Fruit fly (Drosophila melanogaster) whole organism, embryonic: ENCODE results near the gene mmy.
A peak's percentile ranks its signal among the peaks of the same experiment; 100 is the strongest.

ENCODE experiments used
- Abd-B ChIP-seq: fragments of 200-800 bp; sonication (Bioruptor generic); optimal IDR thresholded peaks from 2 replicates; lab custom pipeline; 2018; ENCODE audit warnings: missing biosample characterization, mild to moderate bottlenecking, missing genetic modification characterization, moderate library complexity
- Blimp-1 ChIP-seq: fragments of 200-800 bp; sonication (Bioruptor generic); optimal IDR thresholded peaks from 3 replicates; lab custom pipeline; 2018; ENCODE audit warnings: missing biosample characterization, missing genetic modification characterization, mild to moderate bottlenecking, moderate library complexity, missing genetic modification reagents
- CG10147 ChIP-seq: fragments of 200-800 bp; sonication (Bioruptor generic); optimal IDR thresholded peaks from 2 replicates; lab custom pipeline; 2019; ENCODE audit warnings: missing biosample characterization, mild to moderate bottlenecking, missing genetic modification characterization, moderate library complexity
- CG10565 ChIP-seq: fragments of 200-800 bp; sonication (Bioruptor generic); optimal IDR thresholded peaks from 3 replicates; lab custom pipeline; 2016; ENCODE audit warnings: missing biosample characterization, mild to moderate bottlenecking, missing genetic modification characterization
- CG12155 ChIP-seq: fragments of 200-800 bp; sonication (Bioruptor generic); optimal IDR thresholded peaks from 3 replicates; lab custom pipeline; 2016; ENCODE audit warnings: missing biosample characterization, missing genetic modification characterization
- CG12219 ChIP-seq: fragments of 200-800 bp; sonication (Bioruptor generic); optimal IDR thresholded peaks from 3 replicates; lab custom pipeline; 2018; ENCODE audit warnings: missing biosample characterization, mild to moderate bottlenecking, missing genetic modification characterization
- CG12744 ChIP-seq: fragments of 200-800 bp; sonication (Bioruptor generic); optimal IDR thresholded peaks from 2 replicates; lab custom pipeline; 2016; ENCODE audit warnings: missing biosample characterization, missing genetic modification characterization
- CG14441 ChIP-seq: fragments of 200-800 bp; sonication (Bioruptor generic); IDR thresholded peaks from 2 replicates; pipeline ENCODE4 v1.3.6; 2022; ENCODE audit warnings: missing biosample characterization, missing genetic modification characterization
- CG14667 ChIP-seq: fragments of 200-800 bp; sonication (Bioruptor generic); IDR thresholded peaks from 2 replicates; pipeline ENCODE4 v1.3.6; 2022; ENCODE audit warnings: missing biosample characterization, missing genetic modification characterization
- CG17328 ChIP-seq: fragments of 200-800 bp; sonication (Bioruptor generic); IDR thresholded peaks from 2 replicates; pipeline ENCODE4 v1.3.6; 2022; ENCODE audit warnings: missing biosample characterization, missing genetic modification characterization
- CG2199 ChIP-seq: fragments of 200-800 bp; sonication (Bioruptor generic); IDR thresholded peaks from 3 replicates; pipeline ENCODE4 v1.3.6; 2022; ENCODE audit warnings: missing biosample characterization, missing genetic modification characterization
- CG2889 ChIP-seq: fragments of 200-800 bp; sonication (Bioruptor generic); IDR thresholded peaks from 3 replicates; pipeline ENCODE4 v1.3.6; 2022; ENCODE audit warnings: missing biosample characterization, missing genetic modification characterization
- CG32772 ChIP-seq: fragments of 200-800 bp; sonication (Bioruptor generic); IDR thresholded peaks from 2 replicates; pipeline ENCODE4 v1.3.6; 2022; ENCODE audit warnings: missing biosample characterization, missing genetic modification characterization
- CG34376 ChIP-seq: fragments of 200-800 bp; sonication (Bioruptor generic); optimal IDR thresholded peaks from 2 replicates; lab custom pipeline; 2018; ENCODE audit warnings: missing biosample characterization, mild to moderate bottlenecking, missing genetic modification characterization
- CG4360 ChIP-seq: fragments of 200-800 bp; sonication (Bioruptor generic); IDR thresholded peaks from 2 replicates; pipeline ENCODE4 v1.3.6; 2022; ENCODE audit warnings: missing biosample characterization, missing genetic modification characterization
- CG4730 ChIP-seq: fragments of 200-800 bp; sonication (Bioruptor generic); IDR thresholded peaks from 2 replicates; pipeline ENCODE4 v1.3.6; 2022; ENCODE audit warnings: missing biosample characterization, missing genetic modification characterization
- CG4820 ChIP-seq: fragments of 200-800 bp; sonication (Bioruptor generic); optimal IDR thresholded peaks from 3 replicates; lab custom pipeline; 2016; ENCODE audit warnings: missing biosample characterization, missing genetic modification characterization
- CG6791 ChIP-seq: fragments of 200-800 bp; sonication (Bioruptor generic); IDR thresholded peaks from 3 replicates; pipeline ENCODE4 v1.3.6; 2022; ENCODE audit warnings: missing biosample characterization, missing genetic modification characterization; ENCODE audit not compliant: partially characterized antibody
- CG7372 ChIP-seq: fragments of 200-800 bp; sonication (Bioruptor generic); IDR thresholded peaks from 2 replicates; pipeline ENCODE4 v1.3.6; 2022; ENCODE audit warnings: missing biosample characterization, missing genetic modification characterization
- CG8290 ChIP-seq, 3 experiments: fragments of 200-800 bp; sonication (Bioruptor generic); optimal IDR thresholded peaks; 2 replicates each; lab custom pipeline; 2016 to 2019; ENCODE audit warnings: missing biosample characterization in 3 of 3, missing genetic modification characterization in 3 of 3, mild to moderate bottlenecking in 2 of 3, moderate library complexity in 1 of 3
- CG9609 ChIP-seq: fragments of 200-800 bp; sonication (Bioruptor generic); optimal IDR thresholded peaks from 3 replicates; lab custom pipeline; 2016; ENCODE audit warnings: missing biosample characterization, missing genetic modification characterization
- CG9727 ChIP-seq: fragments of 200-800 bp; sonication (Bioruptor generic); optimal IDR thresholded peaks from 3 replicates; lab custom pipeline; 2017; ENCODE audit warnings: missing biosample characterization, mild to moderate bottlenecking, missing genetic modification characterization
- Dll ChIP-seq: fragments of 200-800 bp; sonication (Bioruptor generic); IDR thresholded peaks from 4 replicates; pipeline ENCODE4 v1.3.6; 2022; ENCODE audit warnings: missing biosample characterization, missing genetic modification characterization; ENCODE audit not compliant: partially characterized antibody
- Doc3 ChIP-seq: fragments of 200-800 bp; sonication (Bioruptor generic); IDR thresholded peaks from 3 replicates; pipeline ENCODE4 v1.3.6; 2022; ENCODE audit warnings: missing biosample characterization, missing genetic modification characterization; ENCODE audit not compliant: partially characterized antibody
- Fer2 ChIP-seq: fragments of 200-800 bp; sonication (Bioruptor generic); optimal IDR thresholded peaks from 2 replicates; lab custom pipeline; 2018; ENCODE audit warnings: missing biosample characterization, mild to moderate bottlenecking, missing genetic modification characterization, moderate library complexity
- Med ChIP-seq: fragments of 200-800 bp; sonication (Bioruptor generic); peaks from one replicate; lab custom pipeline; 2016; ENCODE audit warnings: missing biosample characterization, missing genetic modification characterization, mild to moderate bottlenecking, inconsistent platforms, moderate library complexity
- Sry-β ChIP-seq: fragments of 200-800 bp; sonication (Bioruptor generic); optimal IDR thresholded peaks from 2 replicates; lab custom pipeline; 2018; ENCODE audit warnings: missing biosample characterization, mild to moderate bottlenecking, missing genetic modification characterization, moderate library complexity
- Ssrp ChIP-seq: fragments of 200-800 bp; sonication (Bioruptor generic); optimal IDR thresholded peaks from 2 replicates; lab custom pipeline; 2018; ENCODE audit warnings: missing biosample characterization, mild to moderate bottlenecking, missing genetic modification characterization, moderate library complexity
- Tbp ChIP-seq: fragments of >200 bp; optimal IDR thresholded peaks from 2 replicates; lab custom pipeline; 2018; ENCODE audit warnings: missing biosample characterization, missing genetic modification characterization
- Usf ChIP-seq: fragments of 200-800 bp; sonication (Bioruptor generic); optimal IDR thresholded peaks from 2 replicates; lab custom pipeline; 2017; ENCODE audit warnings: missing genotype, missing biosample characterization, missing genetic modification characterization
- bsh ChIP-seq, 2 experiments: fragments of 200-800 bp; sonication (Bioruptor generic); optimal IDR thresholded peaks; 2 replicates each; lab custom pipeline; 2017 to 2018; ENCODE audit warnings: mild to moderate bottlenecking in 2 of 2, missing biosample characterization in 2 of 2, missing genetic modification characterization in 2 of 2, moderate library complexity in 1 of 2
- corto ChIP-seq: fragments of 200-800 bp; sonication (Bioruptor generic); optimal IDR thresholded peaks from 2 replicates; lab custom pipeline; 2016; ENCODE audit warnings: missing biosample characterization, mild to moderate bottlenecking, missing genetic modification characterization, moderate library complexity
- croc ChIP-seq: fragments of 200-800 bp; sonication (Bioruptor generic); conservative IDR thresholded peaks from 3 replicates; pipeline ENCODE4 v1.3.6; 2022; ENCODE audit warnings: missing biosample characterization, missing genetic modification characterization
- dimm ChIP-seq: fragments of 200-800 bp; sonication (Bioruptor generic); IDR thresholded peaks from 2 replicates; pipeline ENCODE4 v1.3.6; 2022; ENCODE audit warnings: missing biosample characterization, missing genetic modification characterization
- disco-r ChIP-seq: fragments of 200-800 bp; sonication (Bioruptor generic); optimal IDR thresholded peaks from 2 replicates; lab custom pipeline; 2016; ENCODE audit warnings: missing biosample characterization, missing genetic modification characterization
- jigr1 ChIP-seq: fragments of 200-800 bp; sonication (Bioruptor generic); IDR thresholded peaks from 3 replicates; pipeline ENCODE4 v1.3.6; 2022; ENCODE audit warnings: missing biosample characterization, missing genetic modification characterization
- luna ChIP-seq: fragments of 200-800 bp; sonication (Bioruptor generic); optimal IDR thresholded peaks from 2 replicates; lab custom pipeline; 2016; ENCODE audit warnings: missing biosample characterization, missing genetic modification characterization
- mam ChIP-seq: fragments of 200-800 bp; sonication (Bioruptor generic); optimal IDR thresholded peaks from 3 replicates; lab custom pipeline; 2016; ENCODE audit warnings: missing biosample characterization, missing genetic modification characterization
- mirr ChIP-seq: fragments of 200-800 bp; sonication (Bioruptor generic); optimal IDR thresholded peaks from 3 replicates; lab custom pipeline; 2018; ENCODE audit warnings: missing biosample characterization, mild to moderate bottlenecking, missing genetic modification characterization
- nau ChIP-seq: fragments of 200-800 bp; sonication (Bioruptor generic); optimal IDR thresholded peaks from 3 replicates; lab custom pipeline; 2017; ENCODE audit warnings: missing biosample characterization, mild to moderate bottlenecking, missing genetic modification characterization, missing genetic modification reagents
- otp ChIP-seq: fragments of 200-800 bp; sonication (Bioruptor generic); IDR thresholded peaks from 3 replicates; pipeline ENCODE4, ENCODE4 v1.3.6; 2022; ENCODE audit warnings: missing biosample characterization, missing genetic modification characterization
- psq ChIP-seq: fragments of 200-800 bp; sonication (Bioruptor generic); optimal IDR thresholded peaks from 2 replicates; lab custom pipeline; 2017; ENCODE audit warnings: missing biosample characterization, missing genetic modification characterization
- schlank ChIP-seq: fragments of 200-800 bp; sonication (Bioruptor generic); optimal IDR thresholded peaks from 2 replicates; lab custom pipeline; 2018; ENCODE audit warnings: missing biosample characterization, mild to moderate bottlenecking, missing genetic modification characterization
- sens ChIP-seq: fragments of 200-800 bp; sonication (Bioruptor generic); peaks from one replicate; lab custom pipeline; 2016; ENCODE audit warnings: missing biosample characterization, missing genetic modification characterization
- tap ChIP-seq: fragments of 200-800 bp; optimal IDR thresholded peaks from 3 replicates; lab custom pipeline; 2019; ENCODE audit warnings: missing biosample characterization, mild to moderate bottlenecking, missing genetic modification characterization, moderate library complexity
- tin ChIP-seq: fragments of 200-800 bp; sonication (Bioruptor generic); optimal IDR thresholded peaks from 3 replicates; lab custom pipeline; 2016; ENCODE audit warnings: missing biosample characterization, missing genetic modification characterization
- unc-4 ChIP-seq: fragments of 200-800 bp; sonication (Bioruptor generic); IDR thresholded peaks from 2 replicates; pipeline ENCODE4 v1.3.6; 2022; ENCODE audit warnings: missing biosample characterization, missing genetic modification characterization; ENCODE audit not compliant: partially characterized antibody

Gene mmy

dm6 chr2L:6473076-6474037 lies at the start of gene mmy (continued):
- TF ChIP-seq dimm (no peak), CG12155 (GFP tag; lab: Kevin White, UChicago) (peak; percentile 36), psq (GFP tag; lab: Kevin White, UChicago) (no peak), CG8290 (GFP tag; optimal IDR thresholded peaks at IDR 0.05; lab: Kevin White, UChicago) (no peak), CG8290 (tag; optimal IDR thresholded peaks at IDR 0.05; lab: Kevin White, UChicago) (peak in 1 of 2 experiments; percentile 68), Usf (GFP tag; lab: Kevin White, UChicago) (no peak), corto (GFP tag; lab: Kevin White, UChicago) (no peak), schlank (tag; lab: Kevin White, UChicago) (peak; percentile 0), CG14441 (GFP tag; lab: Robert Waterston, UW) (0 out of 2 replicates have a peak, but pooled peaks have one; percentile 24), CG4820 (GFP tag; lab: Kevin White, UChicago) (no peak), CG2889 (GFP tag; lab: Robert Waterston, UW) (no peak), luna (GFP tag; lab: Kevin White, UChicago) (no peak), tap (tag; lab: Kevin White, UChicago) (peak; percentile 7), CG9609 (GFP tag; lab: Kevin White, UChicago) (peak; percentile 10), otp (GFP tag; lab: Robert Waterston, UW) (peak; percentile 9; the same call in 1 of the 3 replicates), Med (GFP tag; lab: Kevin White, UChicago) (peak; percentile 92), unc-4 (GFP tag; lab: Robert Waterston, UW) (peak; percentile 38; the same call in 1 of the 2 replicates), CG10565 (GFP tag; lab: Kevin White, UChicago) (no peak), Sry-β (GFP tag; lab: Kevin White, UChicago) (peak; percentile 38), CG4360 (GFP tag; lab: Robert Waterston, UW) (peak; percentile 82), Fer2 (tag; lab: Kevin White, UChicago) (no peak), CG17328 (GFP tag; lab: Robert Waterston, UW) (peak; percentile 53), CG7372 (GFP tag; lab: Robert Waterston, UW) (no peak), bsh (GFP tag; optimal IDR thresholded peaks at IDR 0.05; lab: Kevin White, UChicago) (peak; percentile 18 to 47), nau (peak; percentile 46), CG4730 (GFP tag; lab: Robert Waterston, UW) (0 out of 2 replicates have a peak, but pooled peaks have one; percentile 34), sens (peak; percentile 88), CG10147 (GFP tag; lab: Kevin White, UChicago) (no peak), Dll (peak; percentile 52; the same call in 1 of the 4 replicates), Ssrp (tag; lab: Kevin White, UChicago) (peak; percentile 61), CG12219 (GFP tag; lab: Kevin White, UChicago) (peak; percentile 20), mam (GFP tag; lab: Kevin White, UChicago) (peak; percentile 19), CG32772 (GFP tag; lab: Robert Waterston, UW) (peak; percentile 54; the same call in 1 of the 2 replicates), CG34376 (GFP tag; lab: Kevin White, UChicago) (peak; percentile 98), mirr (GFP tag; lab: Kevin White, UChicago) (peak; percentile 93), CG14667 (no peak), jigr1 (no peak; the same call in 2 of the 3 replicates), Doc3 (GFP tag; lab: Robert Waterston, UW) (no peak), CG12744 (GFP tag; lab: Kevin White, UChicago) (no peak), Tbp (GFP tag; lab: Kevin White, UChicago) (no peak), Blimp-1 (GFP tag; lab: Kevin White, UChicago) (peak; percentile 43), tin (GFP tag; lab: Kevin White, UChicago) (peak; percentile 3), croc (GFP tag; lab: Robert Waterston, UW) (no peak), CG2199 (GFP tag; lab: Robert Waterston, UW) (no peak), disco-r (GFP tag; lab: Kevin White, UChicago) (no peak), CG6791 (no peak), Abd-B (GFP tag; lab: Kevin White, UChicago) (peak; percentile 33), CG9727 (GFP tag; lab: Kevin White, UChicago) (no peak)
